Fruit fly (Drosophila melanogaster): ENCODE results near the gene CG31789.

Gene CG31789

DNA sequence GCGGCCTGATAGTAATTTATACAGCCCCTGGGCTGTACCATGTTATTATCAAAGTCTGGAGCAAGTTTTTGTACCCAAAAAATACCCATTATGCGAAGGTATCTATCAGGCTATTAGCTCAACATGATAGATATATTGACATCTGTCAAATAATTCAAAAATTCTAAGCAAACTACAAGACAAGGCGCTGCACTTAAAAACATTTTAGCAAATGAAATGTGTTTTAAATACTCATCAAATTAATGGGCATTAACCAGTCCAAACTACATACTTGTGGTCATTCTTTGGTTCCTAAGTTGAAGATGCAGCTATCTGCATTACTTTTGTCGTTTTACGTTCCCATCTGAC is 47.6 kb downstream of the CG31789 start (continued):
- TF ChIP-seq CG6654 (GFP tag; optimal IDR thresholded peaks at IDR 0.05) (peak; percentile 61), CoRest (tag; optimal IDR thresholded peaks at IDR 0.05) (peak; percentile 74), sc (optimal IDR thresholded peaks at IDR 0.05) (no peak), sc (GFP tag; optimal IDR thresholded peaks at IDR 0.05) (peak; percentile 16), CG34224 (GFP tag; IDR thresholded peaks at IDR 0.05; ENCODE audit: partially characterized antibody) (no peak), sob (GFP tag; IDR thresholded peaks at IDR 0.05) (peak; percentile 75), HLH54F (GFP tag; optimal IDR thresholded peaks at IDR 0.05) (peak; percentile 27), dmrt99B (tag; optimal IDR thresholded peaks at IDR 0.05) (peak; percentile 73), CG11696 (GFP tag; IDR thresholded peaks at IDR 0.05) (peak; percentile 60; the same call in 1 of the 2 replicates), Antp (GFP tag; optimal IDR thresholded peaks at IDR 0.05) (no peak), rib (GFP tag; IDR thresholded peaks at IDR 0.05) (no peak), aop (GFP tag; IDR thresholded peaks at IDR 0.05) (no peak), Xbp1 (GFP tag; optimal IDR thresholded peaks at IDR 0.05) (peak; percentile 77), lov (optimal IDR thresholded peaks at IDR 0.05) (no peak), lov (GFP tag; IDR thresholded peaks at IDR 0.05) (peak; percentile 94), sqz (GFP tag; optimal IDR thresholded peaks at IDR 0.05) (peak; percentile 52), MESR4 (GFP tag; optimal IDR thresholded peaks at IDR 0.05) (no peak), CG11398 (GFP tag; optimal IDR thresholded peaks at IDR 0.05) (no peak), h (optimal IDR thresholded peaks at IDR 0.05) (no peak), ash1 (GFP tag; optimal IDR thresholded peaks at IDR 0.05) (no peak), Trl (optimal IDR thresholded peaks at IDR 0.05) (no peak), Trl (GFP tag; optimal IDR thresholded peaks at IDR 0.05) (peak; percentile 57), CG3065 (GFP tag; optimal IDR thresholded peaks at IDR 0.05) (peak; percentile 21), CG3726 (GFP tag; IDR thresholded peaks at IDR 0.05) (peak; percentile 48; the same call in 1 of the 3 replicates), CG34422 (GFP tag; IDR thresholded peaks at IDR 0.05) (peak; percentile 71; the same call in 2 of the 3 replicates), mld (GFP tag; IDR thresholded peaks at IDR 0.05; ENCODE audit: partially characterized antibody) (no peak), CG9797 (GFP tag; optimal IDR thresholded peaks at IDR 0.05) (no peak), CG15514 (GFP tag; optimal IDR thresholded peaks at IDR 0.05) (no peak), Ada2b (GFP tag; IDR thresholded peaks at IDR 0.05) (peak; percentile 34; the same call in 1 of the 2 replicates), Side (GFP tag; optimal IDR thresholded peaks at IDR 0.05) (peak; percentile 52), phol (tag; optimal IDR thresholded peaks at IDR 0.05) (peak; percentile 86), Rfx (GFP tag; IDR thresholded peaks at IDR 0.05) (peak; percentile 59; the same call in 1 of the 2 replicates), CG32772 (GFP tag; IDR thresholded peaks at IDR 0.05) (peak; percentile 84), Sry-β (GFP tag; optimal IDR thresholded peaks at IDR 0.05) (peak; percentile 19), CG9437 (GFP tag; optimal IDR thresholded peaks at IDR 0.05) (no peak), luna (GFP tag; optimal IDR thresholded peaks at IDR 0.05) (no peak), NFAT (GFP tag; IDR thresholded peaks at IDR 0.05) (0 out of 2 replicates have a peak, but pooled peaks have one; percentile 38), E2f2 (GFP tag; IDR thresholded peaks at IDR 0.05) (no peak), CG15479 (GFP tag; optimal IDR thresholded peaks at IDR 0.05) (peak; percentile 4), Gsc (GFP tag; IDR thresholded peaks at IDR 0.05) (peak; percentile 59), CG3838 (GFP tag; optimal IDR thresholded peaks at IDR 0.05) (no peak), TFAM (GFP tag; optimal IDR thresholded peaks at IDR 0.05) (peak; percentile 42), sug (tag; optimal IDR thresholded peaks at IDR 0.05) (no peak), eve (GFP tag; optimal IDR thresholded peaks at IDR 0.05) (peak in 1 of 2 experiments; percentile 87), gsb-n (tag; optimal IDR thresholded peaks at IDR 0.05) (peak; percentile 70), Atf6 (GFP tag; IDR thresholded peaks at IDR 0.05) (no peak), dan (GFP tag; IDR thresholded peaks at IDR 0.05) (peak; percentile 54; the same call in 1 of the 2 replicates), Dad (GFP tag; optimal IDR thresholded peaks at IDR 0.05) (peak; percentile 65), CG17328 (GFP tag; IDR thresholded peaks at IDR 0.05) (peak; percentile 76), ATbp (GFP tag; optimal IDR thresholded peaks at IDR 0.05) (peak; percentile 21), Bgb (GFP tag; IDR thresholded peaks at IDR 0.05; ENCODE audit: partially characterized antibody) (no peak), CG12236 (GFP tag; optimal IDR thresholded peaks at IDR 0.05) (no peak), CG7357 (GFP tag; IDR thresholded peaks at IDR 0.05) (peak; percentile 36; the same call in 1 of the 3 replicates)
